Fruit fly (Drosophila melanogaster): ENCODE results near the gene GILT1.
A peak's percentile ranks its signal among the peaks of the same experiment; 100 is the strongest.

GILT1 gene

DNA sequence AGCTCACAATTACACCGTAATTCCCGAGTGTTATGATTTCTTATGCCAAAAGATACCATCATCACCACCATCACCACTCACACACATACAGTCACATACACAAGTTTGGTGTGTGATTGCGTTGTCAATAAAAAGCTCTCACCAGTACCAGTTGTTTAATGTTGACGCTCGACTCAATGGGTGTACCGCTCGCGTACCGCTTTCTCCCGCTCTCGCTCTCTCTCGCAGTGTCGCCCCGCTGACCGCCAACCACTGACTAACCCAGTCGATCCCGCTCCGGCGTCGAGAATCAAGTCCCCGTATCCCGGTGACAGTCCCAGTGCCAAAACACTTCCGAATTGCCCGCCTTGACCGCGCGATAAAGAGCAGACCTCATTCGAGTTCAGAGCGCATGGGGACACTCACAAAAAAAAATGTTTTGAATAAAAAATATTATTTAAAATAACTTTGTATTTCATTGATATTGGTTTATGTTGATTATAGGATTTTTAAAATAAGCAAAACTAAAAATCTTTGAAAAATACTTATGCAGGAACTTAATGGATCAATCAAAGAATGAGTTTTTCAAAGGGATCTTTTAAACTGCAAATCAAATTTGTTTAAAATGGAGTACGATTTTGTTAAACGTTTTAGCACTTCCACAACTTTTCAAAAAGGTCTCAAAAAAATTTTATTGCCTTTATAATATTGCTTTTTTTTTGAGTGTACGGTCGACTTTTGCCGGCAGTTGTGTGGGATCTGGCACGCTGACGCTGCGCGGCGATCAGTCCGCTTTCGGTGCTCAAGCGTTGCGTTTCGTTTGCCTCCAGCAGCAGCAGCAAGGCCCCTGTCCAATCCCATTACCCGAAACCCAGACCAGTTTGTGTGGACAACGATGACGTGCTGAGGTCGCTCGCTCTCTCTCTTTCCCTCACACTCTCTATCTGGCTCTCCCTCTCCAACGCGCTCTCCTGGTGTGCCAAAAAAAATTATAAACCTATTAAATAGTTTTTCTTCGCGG lies 37.2 kb downstream of the GILT1 start, which contains the start of gene Dic1 (continued):
- TF ChIP-seq CG8388 (GFP tag; optimal IDR thresholded peaks at IDR 0.05): peak; percentile 96
- TF ChIP-seq D19B (GFP tag; optimal IDR thresholded peaks at IDR 0.05): peak; percentile 95
- TF ChIP-seq CG14710 (tag; optimal IDR thresholded peaks at IDR 0.05): peak; percentile 98
- peak; percentile 93 for TF ChIP-seq Rfx (GFP tag; IDR thresholded peaks at IDR 0.05)
- TF ChIP-seq CG4854 (GFP tag; optimal IDR thresholded peaks at IDR 0.05): peak; percentile 87
- peak; percentile 98 for TF ChIP-seq gem (tag; optimal IDR thresholded peaks at IDR 0.05)
- no peak; the same call in 1 of the 2 replicates for TF ChIP-seq CkIIα-i1 (GFP tag; IDR thresholded peaks at IDR 0.05)
- peak; percentile 92 for TF ChIP-seq CG5180 (GFP tag; optimal IDR thresholded peaks at IDR 0.05)
- TF ChIP-seq CG11560 (tag; IDR thresholded peaks at IDR 0.05): peak; percentile 85
- peak; percentile 85 for TF ChIP-seq CG31388 (GFP tag; optimal IDR thresholded peaks at IDR 0.05)
- TF ChIP-seq Xrp1 (GFP tag; IDR thresholded peaks at IDR 0.05): peak; percentile 93
- TF ChIP-seq CG9932 (GFP tag; IDR thresholded peaks at IDR 0.05): peak; percentile 94
- TF ChIP-seq lab (GFP tag; optimal IDR thresholded peaks at IDR 0.05): peak; percentile 98
- TF ChIP-seq Ets97D (GFP tag; optimal IDR thresholded peaks at IDR 0.05): peak; percentile 65
- peak; percentile 76 for TF ChIP-seq Taf1 (GFP tag; IDR thresholded peaks at IDR 0.05)
- TF ChIP-seq kni (GFP tag; optimal IDR thresholded peaks at IDR 0.05): peak; percentile 94
- peak; percentile 80 for TF ChIP-seq CG7928 (GFP tag; optimal IDR thresholded peaks at IDR 0.05)
- TF ChIP-seq sug (tag; optimal IDR thresholded peaks at IDR 0.05): peak; percentile 92
- peak; percentile 98 for TF ChIP-seq CG30403 (GFP tag; optimal IDR thresholded peaks at IDR 0.05)
- TF ChIP-seq CG31441 (GFP tag; IDR thresholded peaks at IDR 0.05): peak; percentile 98
- TF ChIP-seq ac (GFP tag; optimal IDR thresholded peaks at IDR 0.05): peak; percentile 74
- no peak for TF ChIP-seq D (optimal IDR thresholded peaks at IDR 0.05)
- peak; percentile 98 for TF ChIP-seq D (GFP tag; optimal IDR thresholded peaks at IDR 0.05)
- TF ChIP-seq CG2202 (tag; optimal IDR thresholded peaks at IDR 0.05): peak; percentile 89
- TF ChIP-seq Stat92E (GFP tag; optimal IDR thresholded peaks at IDR 0.05): no peak
- TF ChIP-seq CG8359 (GFP tag; optimal IDR thresholded peaks at IDR 0.05; ENCODE audit: borderline replicate concordance): peak; percentile 90
- TF ChIP-seq Dip3 (GFP tag; optimal IDR thresholded peaks at IDR 0.05): peak; percentile 92
- no peak for TF ChIP-seq CG2129 (GFP tag; IDR thresholded peaks at IDR 0.05; ENCODE audit: partially characterized antibody)
- TF ChIP-seq CG8924 (tag; optimal IDR thresholded peaks at IDR 0.05): peak; percentile 98
- peak; percentile 78; the same call in 1 of the 2 replicates for TF ChIP-seq sens-2 (GFP tag; IDR thresholded peaks at IDR 0.05)
- peak; percentile 98 for TF ChIP-seq CG17359 (tag; optimal IDR thresholded peaks at IDR 0.05)
- TF ChIP-seq CoRest (tag; optimal IDR thresholded peaks at IDR 0.05): peak; percentile 99
- TF ChIP-seq dmrt11E (tag; optimal IDR thresholded peaks at IDR 0.05): peak; percentile 90
- peak; percentile 85 for TF ChIP-seq CG11456 (GFP tag; IDR thresholded peaks at IDR 0.05)
- TF ChIP-seq ato (GFP tag; IDR thresholded peaks at IDR 0.05; ENCODE audit: partially characterized antibody): peak; percentile 34; the same call in 1 of the 2 replicates
- peak; percentile 61 for TF ChIP-seq CG3065 (GFP tag; optimal IDR thresholded peaks at IDR 0.05)
- TF ChIP-seq psq (GFP tag; optimal IDR thresholded peaks at IDR 0.05): peak; percentile 87
- TF ChIP-seq aop (GFP tag; IDR thresholded peaks at IDR 0.05): peak; percentile 90
- peak; percentile 94 for TF ChIP-seq CG17829 (tag; optimal IDR thresholded peaks at IDR 0.05)
- peak; percentile 99 for TF ChIP-seq bcd (GFP tag; optimal IDR thresholded peaks at IDR 0.05)
- TF ChIP-seq CG33557 (GFP tag; optimal IDR thresholded peaks at IDR 0.05): peak; percentile 90
- peak; percentile 63; the same call in 1 of the 2 replicates for TF ChIP-seq Dip2 (GFP tag; IDR thresholded peaks at IDR 0.05)
- peak; percentile 84 for TF ChIP-seq Poxn (GFP tag; IDR thresholded peaks at IDR 0.05)
- peak; percentile 98 for TF ChIP-seq CG18262 (tag; optimal IDR thresholded peaks at IDR 0.05)
- peak; percentile 45 for TF ChIP-seq yki (optimal IDR thresholded peaks at IDR 0.05)
- TF ChIP-seq CG13287 (GFP tag; IDR thresholded peaks at IDR 0.05; ENCODE audit: partially characterized antibody): peak; percentile 52; the same call in 1 of the 2 replicates
- peak; percentile 93 for TF ChIP-seq Bteb2 (GFP tag; optimal IDR thresholded peaks at IDR 0.05)
